Worm (Caenorhabditis elegans): ENCODE results near the gene F26F4.2.
A peak's percentile ranks its signal among the peaks of the same experiment; 100 is the strongest.

F26F4.2 gene

ce11 chrIII:4875663-4876062, 35.4 kb upstream of the F26F4.2 start:
- TF ChIP-seq pes-1 (GFP tag; IDR thresholded peaks at IDR 0.05) = no peak
- TF ChIP-seq tbx-11 (GFP tag; IDR thresholded peaks at IDR 0.05) = no peak
- TF ChIP-seq ama-1 (optimal IDR thresholded peaks at IDR 0.05) = no peak
- no peak for TF ChIP-seq hmg-4 (GFP tag; optimal IDR thresholded peaks at IDR 0.05)
- TF ChIP-seq aly-1 (tag; optimal IDR thresholded peaks at IDR 0.05) = no peak
- TF ChIP-seq hnd-1 (tag; optimal IDR thresholded peaks at IDR 0.05) = no peak
- no peak for TF ChIP-seq F13C5.2 (tag; optimal IDR thresholded peaks at IDR 0.05)
- no peak for TF ChIP-seq tbx-37 (GFP tag; conservative IDR thresholded peaks at IDR 0.05)
- no peak for TF ChIP-seq sea-1 (GFP tag; conservative IDR thresholded peaks at IDR 0.05)
- no peak for TF ChIP-seq ceh-36 (tag; optimal IDR thresholded peaks at IDR 0.05)
- no peak for TF ChIP-seq ets-7 (tag; optimal IDR thresholded peaks at IDR 0.05)

- TF ChIP-seq hmg-4 (GFP tag; optimal IDR thresholded peaks at IDR 0.05) = peak; percentile 35
- no peak for TF ChIP-seq aly-1 (tag; optimal IDR thresholded peaks at IDR 0.05)
- no peak for TF ChIP-seq F13C5.2 (tag; optimal IDR thresholded peaks at IDR 0.05)
Measured at ce11 chrIII:4878281-4878680, 32.8 kb upstream of the F26F4.2 start, which contains the start of the genes tost-1 and arx-6. Gene tost-1, minus strand, starts transcription at chrIII:4878311. Gene arx-6, plus strand, starts transcription at chrIII:4878658.

ce11 chrIII:4879445-4879844, 31.6 kb upstream of the F26F4.2 start, which contains the start of gene C35D10.1:
Gene C35D10.1, plus strand, starts transcription at chrIII:4879745.
- TF ChIP-seq flt-1 (GFP tag; IDR thresholded peaks at IDR 0.05) (no peak), pes-1 (GFP tag; IDR thresholded peaks at IDR 0.05) (no peak), F13C5.2 (tag; optimal IDR thresholded peaks at IDR 0.05) (no peak), ceh-13 (GFP tag; optimal IDR thresholded peaks at IDR 0.05) (no peak), hmg-4 (GFP tag; optimal IDR thresholded peaks at IDR 0.05) (no peak), sea-1 (GFP tag; conservative IDR thresholded peaks at IDR 0.05) (no peak), aly-1 (tag; optimal IDR thresholded peaks at IDR 0.05) (no peak), ceh-36 (tag; optimal IDR thresholded peaks at IDR 0.05) (no peak)

- TF ChIP-seq ets-7 (tag; optimal IDR thresholded peaks at IDR 0.05) (no peak), flt-1 (GFP tag; IDR thresholded peaks at IDR 0.05) (no peak), hnd-1 (tag; optimal IDR thresholded peaks at IDR 0.05) (no peak), sea-1 (GFP tag; conservative IDR thresholded peaks at IDR 0.05) (no peak), hmg-4 (GFP tag; optimal IDR thresholded peaks at IDR 0.05) (no peak), tra-4 (tag; optimal IDR thresholded peaks at IDR 0.05) (no peak), F13C5.2 (tag; optimal IDR thresholded peaks at IDR 0.05) (no peak), ceh-36 (tag; optimal IDR thresholded peaks at IDR 0.05) (no peak), hmbx-1 (tag; optimal IDR thresholded peaks at IDR 0.05) (no peak), ceh-13 (GFP tag; optimal IDR thresholded peaks at IDR 0.05) (no peak), pes-1 (GFP tag; IDR thresholded peaks at IDR 0.05) (no peak), aly-1 (tag; optimal IDR thresholded peaks at IDR 0.05) (no peak), B0310.2 (tag; optimal IDR thresholded peaks at IDR 0.05) (no peak), ama-1 (optimal IDR thresholded peaks at IDR 0.05) (no peak)
Measured at ce11 chrIII:4881955-4882354, 29.1 kb upstream of the F26F4.2 start.

- TF ChIP-seq B0310.2 (tag; optimal IDR thresholded peaks at IDR 0.05) = no peak
- TF ChIP-seq tbx-37 (GFP tag; conservative IDR thresholded peaks at IDR 0.05) = no peak
- TF ChIP-seq tra-4 (tag; optimal IDR thresholded peaks at IDR 0.05) = no peak
- TF ChIP-seq ceh-13 (GFP tag; optimal IDR thresholded peaks at IDR 0.05) = no peak
- TF ChIP-seq hmg-4 (GFP tag; optimal IDR thresholded peaks at IDR 0.05) = no peak
- TF ChIP-seq tbx-11 (GFP tag; IDR thresholded peaks at IDR 0.05) = no peak
- no peak for TF ChIP-seq ceh-36 (tag; optimal IDR thresholded peaks at IDR 0.05)
Measured at ce11 chrIII:4883429-4883828, 27.6 kb upstream of the F26F4.2 start, which contains the start of gene clec-5. Gene clec-5, minus strand, starts transcription at chrIII:4883606.

- TF ChIP-seq ceh-13 (GFP tag; optimal IDR thresholded peaks at IDR 0.05) = no peak
- TF ChIP-seq ama-1 (optimal IDR thresholded peaks at IDR 0.05) = no peak
Measured at ce11 chrIII:4887291-4887690, 23.8 kb upstream of the F26F4.2 start, which contains the start of gene clec-6. Gene clec-6, minus strand, starts transcription at chrIII:4887444.

ce11 chrIII:4890997-4891396, 20.1 kb upstream of the F26F4.2 start, which contains the start of gene F26F4.5:
Gene F26F4.5, minus strand, starts transcription at chrIII:4891252.
- TF ChIP-seq aly-1 (tag; optimal IDR thresholded peaks at IDR 0.05) (no peak), pes-1 (GFP tag; IDR thresholded peaks at IDR 0.05) (no peak), flt-1 (GFP tag; IDR thresholded peaks at IDR 0.05) (no peak), ceh-13 (GFP tag; optimal IDR thresholded peaks at IDR 0.05) (no peak), B0310.2 (tag; optimal IDR thresholded peaks at IDR 0.05) (no peak), hmg-4 (GFP tag; optimal IDR thresholded peaks at IDR 0.05) (no peak), tra-4 (tag; optimal IDR thresholded peaks at IDR 0.05) (no peak), ets-7 (tag; optimal IDR thresholded peaks at IDR 0.05) (no peak), ceh-36 (tag; optimal IDR thresholded peaks at IDR 0.05) (no peak)

ce11 chrIII:4893540-4893939, 17.5 kb upstream of the F26F4.2 start, which contains the start of gene F26F4.6:
Gene F26F4.6, minus strand, starts transcription at chrIII:4893640.
- TF ChIP-seq hnd-1 (tag; optimal IDR thresholded peaks at IDR 0.05) (no peak), hmg-4 (GFP tag; optimal IDR thresholded peaks at IDR 0.05) (no peak), ceh-36 (tag; optimal IDR thresholded peaks at IDR 0.05) (no peak), tbx-11 (GFP tag; IDR thresholded peaks at IDR 0.05) (no peak)

- TF ChIP-seq ets-7 (tag; optimal IDR thresholded peaks at IDR 0.05) (no peak), sea-1 (GFP tag; conservative IDR thresholded peaks at IDR 0.05) (no peak), hmbx-1 (tag; optimal IDR thresholded peaks at IDR 0.05) (no peak), hmg-4 (GFP tag; optimal IDR thresholded peaks at IDR 0.05) (no peak), scrt-1 (GFP tag; IDR thresholded peaks at IDR 0.05) (no peak), tra-4 (tag; optimal IDR thresholded peaks at IDR 0.05) (no peak), B0310.2 (tag; optimal IDR thresholded peaks at IDR 0.05) (no peak), pes-1 (GFP tag; IDR thresholded peaks at IDR 0.05) (no peak), ceh-13 (GFP tag; optimal IDR thresholded peaks at IDR 0.05) (no peak), aly-1 (tag; optimal IDR thresholded peaks at IDR 0.05) (no peak), ceh-36 (tag; optimal IDR thresholded peaks at IDR 0.05) (no peak), ama-1 (optimal IDR thresholded peaks at IDR 0.05) (no peak), tbx-11 (GFP tag; IDR thresholded peaks at IDR 0.05) (no peak), flt-1 (GFP tag; IDR thresholded peaks at IDR 0.05) (no peak), hnd-1 (tag; optimal IDR thresholded peaks at IDR 0.05) (no peak), F13C5.2 (tag; optimal IDR thresholded peaks at IDR 0.05) (no peak)
Measured at ce11 chrIII:4895313-4895712, 15.7 kb upstream of the F26F4.2 start.
